Worm (Caenorhabditis elegans): Measurements from ENCODE around the gene scl-3.

The scl-3 gene

DNA sequence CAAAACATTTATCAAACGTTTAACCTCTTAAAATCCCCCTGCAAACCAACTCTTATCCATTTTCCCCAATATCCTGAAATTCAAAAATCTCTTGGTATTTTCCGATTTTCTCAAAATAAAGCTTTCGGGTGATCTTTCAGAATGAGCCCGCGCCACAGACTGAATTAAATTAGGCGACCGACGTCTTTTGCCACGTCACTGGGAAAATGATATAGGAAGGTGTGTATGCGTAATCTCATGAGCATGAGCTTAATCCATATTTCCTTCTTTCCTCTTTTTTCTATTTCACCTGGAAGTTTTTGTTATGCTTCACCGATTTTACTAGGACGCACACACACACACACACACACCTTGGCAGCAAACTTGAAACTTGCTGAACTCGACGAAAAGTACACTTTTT is 38.4 kb upstream of the scl-3 start:
- no peak for TF ChIP-seq unc-120 (tag; optimal IDR thresholded peaks at IDR 0.05; ENCODE audit: poor library complexity, severe bottlenecking)
- no peak for TF ChIP-seq ztf-11 (tag; optimal IDR thresholded peaks at IDR 0.05)
- TF ChIP-seq mep-1 (tag; optimal IDR thresholded peaks at IDR 0.05), result no peak
- no peak for TF ChIP-seq nhr-237 (tag; optimal IDR thresholded peaks at IDR 0.05)
- no peak for TF ChIP-seq unc-62 (GFP tag; optimal IDR thresholded peaks at IDR 0.05)
- no peak for TF ChIP-seq ceh-43 (GFP tag; optimal IDR thresholded peaks at IDR 0.05)
- no peak for TF ChIP-seq nhr-12 (tag; optimal IDR thresholded peaks at IDR 0.05)
- no peak for TF ChIP-seq lin-13 (tag; optimal IDR thresholded peaks at IDR 0.05)
- no peak for TF ChIP-seq bed-3 (GFP tag; optimal IDR thresholded peaks at IDR 0.05)
- no peak for TF ChIP-seq ces-1 (GFP tag; optimal IDR thresholded peaks at IDR 0.05)
- TF ChIP-seq nhr-28 (tag; optimal IDR thresholded peaks at IDR 0.05), result no peak
- no peak for TF ChIP-seq zip-8 (tag; optimal IDR thresholded peaks at IDR 0.05)
- no peak for TF ChIP-seq mab-5 (tag; optimal IDR thresholded peaks at IDR 0.05)
- TF ChIP-seq ceh-39 (tag; optimal IDR thresholded peaks at IDR 0.05), result no peak
- TF ChIP-seq M03D4.4 (tag; optimal IDR thresholded peaks at IDR 0.05), result no peak
- TF ChIP-seq sptf-1 (tag; optimal IDR thresholded peaks at IDR 0.05), result no peak
- TF ChIP-seq lin-32 (GFP tag; optimal IDR thresholded peaks at IDR 0.05), result no peak

DNA sequence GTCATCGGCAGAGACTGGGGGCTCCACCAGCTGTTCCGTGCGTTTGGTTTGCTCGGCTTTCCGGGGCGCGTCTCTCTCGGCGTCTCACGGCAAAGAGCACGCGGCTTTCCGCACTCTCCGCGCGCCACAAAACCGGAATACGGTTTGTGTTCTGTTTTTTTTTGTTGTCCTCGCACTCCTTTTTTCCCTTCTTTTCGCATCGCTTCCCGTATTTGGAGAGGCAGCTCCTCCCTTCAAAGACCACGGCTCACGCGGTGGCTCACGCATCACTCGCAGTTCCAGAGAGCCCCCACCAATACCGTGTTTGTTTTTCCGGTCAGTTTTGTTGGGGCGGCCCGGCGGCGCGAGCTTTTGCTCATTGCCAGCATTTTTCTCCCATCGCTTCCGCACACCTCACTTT is 36.5 kb upstream of the scl-3 start:
- peak; percentile 51 for TF ChIP-seq sptf-1 (tag; optimal IDR thresholded peaks at IDR 0.05)
- no peak for TF ChIP-seq nhr-76 (tag; optimal IDR thresholded peaks at IDR 0.05)
- no peak for TF ChIP-seq unc-39 (tag; optimal IDR thresholded peaks at IDR 0.05)
- TF ChIP-seq flh-1 (GFP tag; optimal IDR thresholded peaks at IDR 0.05), result no peak
- TF ChIP-seq drap-1 (GFP tag; optimal IDR thresholded peaks at IDR 0.05), result peak; percentile 27
- TF ChIP-seq pha-4 (tag; optimal IDR thresholded peaks at IDR 0.05), result peak; percentile 8
- peak; percentile 31 for TF ChIP-seq unc-120 (tag; optimal IDR thresholded peaks at IDR 0.05; ENCODE audit: poor library complexity, severe bottlenecking)

DNA sequence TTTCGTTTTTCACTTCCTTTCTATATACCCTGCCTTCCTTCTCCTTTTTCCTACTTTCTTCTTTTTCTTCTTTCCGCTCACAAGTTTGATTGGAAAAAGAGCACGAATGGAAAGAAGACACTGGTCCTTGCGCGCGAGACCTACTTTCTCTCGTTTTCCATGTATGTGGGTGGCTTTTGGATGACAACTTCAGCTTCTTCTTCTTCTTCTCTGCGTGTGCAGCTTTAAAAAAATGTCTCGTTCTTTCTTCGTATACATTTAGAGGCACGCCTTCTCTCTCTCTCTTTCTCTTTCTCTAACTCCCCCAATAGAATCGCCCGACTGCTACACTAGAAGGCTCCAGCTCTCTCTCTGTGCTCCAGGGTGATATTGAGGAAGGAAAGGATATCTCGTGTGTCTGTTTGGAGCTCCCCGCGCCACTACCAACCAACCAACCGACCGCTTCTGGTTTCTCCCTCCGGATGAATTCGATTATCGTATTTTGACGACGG is 33.5 kb upstream of the scl-3 start:
- peak; percentile 89 for TF ChIP-seq ces-1 (GFP tag; optimal IDR thresholded peaks at IDR 0.05)
- peak; percentile 47 for TF ChIP-seq sptf-1 (tag; optimal IDR thresholded peaks at IDR 0.05)
- TF ChIP-seq nhr-237 (tag; optimal IDR thresholded peaks at IDR 0.05), result no peak
- peak; percentile 35 for TF ChIP-seq M03D4.4 (tag; optimal IDR thresholded peaks at IDR 0.05)

- TF ChIP-seq flh-1 (GFP tag; optimal IDR thresholded peaks at IDR 0.05) (no peak), mep-1 (tag; optimal IDR thresholded peaks at IDR 0.05) (no peak), ceh-83 (GFP tag; optimal IDR thresholded peaks at IDR 0.05) (no peak), ceh-39 (tag; optimal IDR thresholded peaks at IDR 0.05) (no peak), elt-1 (tag; optimal IDR thresholded peaks at IDR 0.05; ENCODE audit: borderline replicate concordance, insufficient read depth) (no peak), ztf-11 (tag; optimal IDR thresholded peaks at IDR 0.05) (no peak), zip-8 (tag; optimal IDR thresholded peaks at IDR 0.05) (no peak), elt-3 (tag; optimal IDR thresholded peaks at IDR 0.05) (no peak), unc-120 (tag; optimal IDR thresholded peaks at IDR 0.05; ENCODE audit: poor library complexity, severe bottlenecking) (no peak), sptf-1 (tag; optimal IDR thresholded peaks at IDR 0.05) (no peak), nhr-12 (tag; optimal IDR thresholded peaks at IDR 0.05) (no peak), sem-2 (GFP tag; optimal IDR thresholded peaks at IDR 0.05) (no peak), unc-39 (tag; optimal IDR thresholded peaks at IDR 0.05) (no peak), snpc-4 (tag; optimal IDR thresholded peaks at IDR 0.05) (no peak), ceh-43 (GFP tag; optimal IDR thresholded peaks at IDR 0.05) (no peak), nhr-28 (tag; optimal IDR thresholded peaks at IDR 0.05) (no peak), pha-4 (tag; optimal IDR thresholded peaks at IDR 0.05) (no peak)
Measured at ce11 chrIV:13026762-13027161, 32.6 kb upstream of the scl-3 start.

DNA sequence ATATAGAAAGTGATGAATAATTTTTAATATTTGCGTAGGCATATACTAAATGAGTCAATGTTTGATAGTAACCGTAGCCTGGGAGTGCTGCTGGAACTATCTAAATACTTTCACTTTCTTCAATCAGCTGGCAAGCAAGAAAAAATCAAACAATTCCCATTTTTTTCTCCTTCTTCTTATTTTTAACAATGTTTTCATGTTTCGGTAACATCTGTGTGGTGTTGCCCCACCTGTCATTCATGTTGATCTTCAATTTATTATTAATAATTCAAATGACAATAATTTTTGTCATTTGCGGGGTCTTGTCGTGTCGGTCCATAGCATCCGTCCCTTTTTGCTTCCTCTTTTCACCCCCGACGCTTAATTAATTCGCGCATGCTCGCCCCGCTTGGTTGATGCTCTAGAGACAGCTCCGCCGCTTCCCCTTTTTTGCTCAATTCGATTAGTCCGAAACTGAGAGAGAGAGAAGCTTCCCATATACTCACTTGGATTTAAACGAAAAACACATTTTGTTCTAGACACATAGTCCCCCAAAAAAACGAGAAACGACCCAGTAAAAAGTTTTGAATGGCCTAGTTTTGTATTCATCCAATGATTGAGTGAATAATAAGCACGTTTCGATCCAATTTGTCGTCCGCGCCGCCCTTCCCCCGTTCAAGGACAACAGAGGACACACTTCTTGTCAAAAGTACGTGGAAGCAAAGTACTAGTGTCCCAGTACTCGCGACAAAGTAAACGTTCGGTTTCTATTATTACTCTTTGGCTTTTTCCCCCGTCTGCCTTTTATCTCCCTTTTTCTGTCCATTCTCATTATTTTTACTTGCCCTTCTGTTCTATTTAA is 31.4 kb upstream of the scl-3 start:
- TF ChIP-seq lsy-2 (tag; optimal IDR thresholded peaks at IDR 0.05), result no peak
- no peak for TF ChIP-seq mab-5 (tag; optimal IDR thresholded peaks at IDR 0.05)
- peak; percentile 75 for TF ChIP-seq ces-1 (GFP tag; optimal IDR thresholded peaks at IDR 0.05)
- TF ChIP-seq ztf-11 (tag; optimal IDR thresholded peaks at IDR 0.05), result no peak
- TF ChIP-seq nhr-12 (tag; optimal IDR thresholded peaks at IDR 0.05), result no peak
- TF ChIP-seq unc-39 (tag; optimal IDR thresholded peaks at IDR 0.05), result no peak
- no peak for TF ChIP-seq M03D4.4 (tag; optimal IDR thresholded peaks at IDR 0.05)
- TF ChIP-seq mls-2 (tag; optimal IDR thresholded peaks at IDR 0.05), result peak; percentile 62
- peak; percentile 10 for TF ChIP-seq unc-62 (GFP tag; optimal IDR thresholded peaks at IDR 0.05)

Data from whole organism, mixed stage, embryonic.